Fruit fly (Drosophila melanogaster): ENCODE data around the gene CG7335.

DNA sequence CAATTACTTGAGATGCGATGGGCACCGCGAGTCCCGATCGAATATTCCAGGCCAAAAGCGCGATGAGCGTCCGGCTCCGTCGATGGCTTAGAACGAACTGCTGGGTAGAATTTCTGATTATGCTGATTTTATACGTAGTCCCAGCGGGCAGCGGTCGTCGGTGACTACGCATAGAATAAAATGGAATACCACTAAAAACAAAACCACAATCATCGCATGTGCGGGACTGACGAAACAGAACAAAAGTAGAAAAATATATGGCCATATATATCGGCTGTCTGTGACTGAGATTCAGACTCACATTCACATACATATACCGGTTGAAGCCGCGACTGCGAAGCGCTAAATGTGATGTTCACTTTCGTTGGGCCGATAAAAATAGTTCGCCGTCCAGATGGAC is 5.8 kb downstream of the CG7335 start, which contains the start of gene CG7365:
- TF ChIP-seq D1 (tag; optimal IDR thresholded peaks at IDR 0.05) (no peak), CG4496 (GFP tag; IDR thresholded peaks at IDR 0.05) (no peak), CG14655 (GFP tag; optimal IDR thresholded peaks at IDR 0.05) (no peak), CG17806 (tag; optimal IDR thresholded peaks at IDR 0.05) (no peak), CG32121 (GFP tag; IDR thresholded peaks at IDR 0.05) (no peak), CG10348 (GFP tag; IDR thresholded peaks at IDR 0.05) (no peak), CG12605 (GFP tag; IDR thresholded peaks at IDR 0.05) (no peak), Pif1B (GFP tag; optimal IDR thresholded peaks at IDR 0.05) (no peak), gl (tag; optimal IDR thresholded peaks at IDR 0.05) (no peak)

Data from whole organism, pupa.